Worm (Caenorhabditis elegans) whole organism, L4 larva: ENCODE results near the gene srbc-79.
A peak's percentile ranks its signal among the peaks of the same experiment; 100 is the strongest.

ENCODE experiments used
- F26F4.8 ChIP-seq: fragments of 200-800 bp; sonication (Bioruptor generic); conservative IDR thresholded peaks from 2 replicates; pipeline ENCODE4 v1.3.6; 2022; ENCODE audit warnings: missing genetic modification characterization, missing compliant biosample characterization
- F37D6.2 ChIP-seq: sonication (generic microtip); optimal IDR thresholded peaks from 2 replicates; lab custom pipeline; 2016; ENCODE audit warnings: mild to moderate bottlenecking, missing genetic modification characterization, missing compliant biosample characterization
- F44E2.7 ChIP-seq: fragments of 200-800 bp; sonication (Bioruptor generic); IDR thresholded peaks from 2 replicates; pipeline ENCODE4 v2.1.2; 2022; ENCODE audit warnings: missing genetic modification characterization, missing compliant biosample characterization
- F49E8.2 ChIP-seq: sonication (generic microtip); optimal IDR thresholded peaks from 2 replicates; lab custom pipeline; 2016; ENCODE audit warnings: missing compliant biosample characterization, mild to moderate bottlenecking, missing genetic modification characterization, borderline replicate concordance
- Y75B8A.6 ChIP-seq: fragments of 200-800 bp; sonication (Bioruptor generic); IDR thresholded peaks from 2 replicates; pipeline ENCODE4 v1.3.6; 2022; ENCODE audit warnings: missing genetic modification reagents, missing genetic modification characterization, missing compliant biosample characterization
- aly-2 ChIP-seq: sonication (generic microtip); optimal IDR thresholded peaks from 2 replicates; lab custom pipeline; 2018; ENCODE audit warnings: missing biosample characterization, missing genetic modification characterization
- ceh-20 ChIP-seq: fragments of 200-800 bp; sonication (Bioruptor generic); IDR thresholded peaks from 2 replicates; pipeline ENCODE4 v1.3.6; 2022; ENCODE audit warnings: missing genetic modification reagents, missing genetic modification characterization, missing compliant biosample characterization
- ceh-82 ChIP-seq: sonication (generic microtip); optimal IDR thresholded peaks from 2 replicates; lab custom pipeline; 2017; ENCODE audit warnings: missing biosample characterization, missing genetic modification characterization
- ces-1 ChIP-seq: fragments of 150-350 bp; sonication (generic microtip); optimal IDR thresholded peaks from 4 replicates; lab custom pipeline; 2014; ENCODE audit warnings: missing biosample characterization, missing genetic modification reagents, missing genetic modification characterization
- daf-12 ChIP-seq: fragments of 150-350 bp; optimal IDR thresholded peaks from 2 replicates; lab custom pipeline; 2014; ENCODE audit warnings: missing biosample characterization, missing genetic modification reagents, missing genetic modification characterization
- daf-16 ChIP-seq, 3 experiments: sonication (generic microtip); optimal IDR thresholded peaks; 2 replicates each; lab custom pipeline; 2016 to 2017; ENCODE audit warnings: missing genetic modification characterization in 3 of 3, missing genetic modification reagents in 3 of 3, mild to moderate bottlenecking in 2 of 3, missing compliant biosample characterization in 2 of 3, missing biosample characterization in 1 of 3, moderate library complexity in 1 of 3
- daf-19 ChIP-seq: fragments of 200-800 bp; sonication (Bioruptor generic); conservative IDR thresholded peaks from 2 replicates; pipeline ENCODE4 v1.3.6; 2022; ENCODE audit warnings: missing genetic modification characterization, missing compliant biosample characterization
- dmd-6 ChIP-seq: fragments of 200-800 bp; sonication (Bioruptor generic); IDR thresholded peaks from 2 replicates; pipeline ENCODE4 v1.3.6; 2022; ENCODE audit warnings: missing genetic modification reagents, missing genetic modification characterization, missing compliant biosample characterization
- duxl-1 ChIP-seq: sonication (generic microtip); optimal IDR thresholded peaks from 2 replicates; lab custom pipeline; 2016; ENCODE audit warnings: mild to moderate bottlenecking, missing genetic modification characterization, moderate library complexity, missing compliant biosample characterization; ENCODE audit not compliant: poor library complexity
- egl-43 ChIP-seq: fragments of 200-800 bp; sonication (Bioruptor generic); IDR thresholded peaks from 2 replicates; pipeline ENCODE4 v1.3.6; 2022; ENCODE audit warnings: missing genetic modification reagents, missing genetic modification characterization, missing compliant biosample characterization
- fkh-10 ChIP-seq: fragments of 150-350 bp; optimal IDR thresholded peaks from 2 replicates; lab custom pipeline; 2014; ENCODE audit warnings: missing biosample characterization, missing genetic modification reagents, missing genetic modification characterization
- lin-29 ChIP-seq: fragments of 200-800 bp; sonication (Bioruptor generic); IDR thresholded peaks from 2 replicates; pipeline ENCODE4 v1.3.6; 2022; ENCODE audit warnings: missing genetic modification reagents, missing genetic modification characterization, missing compliant biosample characterization
- lsy-2 ChIP-seq, 2 experiments: fragments of 150-350 bp in 1 of 2; sonication (generic microtip) in 1 of 2; optimal IDR thresholded peaks; 2 replicates each; lab custom pipeline; 2014 to 2017; ENCODE audit warnings: missing biosample characterization in 2 of 2, missing genetic modification characterization in 2 of 2
- mep-1 ChIP-seq: fragments of 150-350 bp; sonication (generic microtip); optimal IDR thresholded peaks from 3 replicates; lab custom pipeline; 2014; ENCODE audit warnings: missing biosample characterization, missing genetic modification characterization
- mes-2 ChIP-seq: sonication (generic microtip); optimal IDR thresholded peaks from 2 replicates; lab custom pipeline; 2016; ENCODE audit warnings: missing genotype, mild to moderate bottlenecking, missing genetic modification characterization, missing compliant biosample characterization; ENCODE audit not compliant: poor library complexity, severe bottlenecking
- nhr-28 ChIP-seq: fragments of 150-350 bp; optimal IDR thresholded peaks from 2 replicates; lab custom pipeline; 2014; ENCODE audit warnings: missing biosample characterization, missing genetic modification characterization
- nhr-6 ChIP-seq: fragments of 150-350 bp; optimal IDR thresholded peaks from 2 replicates; lab custom pipeline; 2014; ENCODE audit warnings: missing biosample characterization, missing genetic modification characterization
- php-3 ChIP-seq: fragments of 200-800 bp; sonication (Bioruptor generic); IDR thresholded peaks from 2 replicates; pipeline ENCODE4 v1.3.6; 2022; ENCODE audit warnings: missing genetic modification reagents, missing genetic modification characterization, missing compliant biosample characterization
- pqm-1 ChIP-seq: sonication (generic microtip); optimal IDR thresholded peaks from 2 replicates; lab custom pipeline; 2017; ENCODE audit warnings: missing biosample characterization, missing genetic modification characterization
- saeg-2 ChIP-seq: fragments of 200-800 bp; sonication (Bioruptor generic); IDR thresholded peaks from 2 replicates; pipeline ENCODE4 v1.3.6; 2022; ENCODE audit warnings: missing genetic modification reagents, missing genetic modification characterization, missing compliant biosample characterization
- skn-1 ChIP-seq: fragments of 150-350 bp; optimal IDR thresholded peaks from 2 replicates; lab custom pipeline; 2014; ENCODE audit warnings: missing biosample characterization, missing genetic modification characterization
- unc-130 ChIP-seq: sonication (generic microtip); optimal IDR thresholded peaks from 2 replicates; lab custom pipeline; 2016; ENCODE audit warnings: missing genetic modification reagents, missing genetic modification characterization, missing compliant biosample characterization
- zfp-2 ChIP-seq: sonication (generic microtip); optimal IDR thresholded peaks from 2 replicates; lab custom pipeline; 2016; ENCODE audit warnings: mild to moderate bottlenecking, missing genetic modification characterization, missing compliant biosample characterization
- zip-11 ChIP-seq: fragments of 200-800 bp; sonication (Bioruptor generic); IDR thresholded peaks from 2 replicates; pipeline ENCODE4 v1.3.6; 2022; ENCODE audit warnings: missing genetic modification characterization, missing compliant biosample characterization
- zip-2 ChIP-seq: fragments of 150-350 bp; optimal IDR thresholded peaks from 2 replicates; lab custom pipeline; 2014; ENCODE audit warnings: missing biosample characterization, missing genetic modification characterization
- ztf-11 ChIP-seq: fragments of 150-350 bp; optimal IDR thresholded peaks from 2 replicates; lab custom pipeline; 2014; ENCODE audit warnings: missing biosample characterization, missing genetic modification characterization
- ztf-7 ChIP-seq: fragments of 150-350 bp; optimal IDR thresholded peaks from 2 replicates; lab custom pipeline; 2014; ENCODE audit warnings: missing biosample characterization, missing genetic modification characterization

srbc-79 gene

DNA sequence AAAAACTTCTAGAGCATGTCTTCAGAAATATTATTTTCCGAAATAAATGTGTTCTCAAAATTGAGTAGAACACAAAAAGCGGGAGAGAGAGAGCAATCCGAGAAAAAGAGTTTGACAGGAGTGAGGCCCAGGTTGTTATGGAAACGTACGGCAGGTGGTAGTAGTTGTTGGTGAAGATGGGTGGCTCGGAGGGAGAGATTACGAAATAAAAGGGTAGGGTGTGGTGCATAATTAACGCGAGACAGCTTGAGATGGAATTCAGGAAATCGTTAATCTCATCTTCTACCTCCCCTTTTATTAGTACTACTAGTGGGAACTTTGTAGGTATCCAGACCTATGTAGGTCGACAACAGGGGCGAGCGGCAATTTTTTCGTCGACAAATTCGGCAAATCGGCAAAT is 41.8 kb upstream of the srbc-79 start, which contains the start of gene famh-161 (continued):
- TF ChIP-seq daf-19 (GFP tag; lab: Robert Waterston, UW) = no peak
- no peak for TF ChIP-seq mep-1 (tag; lab: Kevin White, UChicago)

DNA sequence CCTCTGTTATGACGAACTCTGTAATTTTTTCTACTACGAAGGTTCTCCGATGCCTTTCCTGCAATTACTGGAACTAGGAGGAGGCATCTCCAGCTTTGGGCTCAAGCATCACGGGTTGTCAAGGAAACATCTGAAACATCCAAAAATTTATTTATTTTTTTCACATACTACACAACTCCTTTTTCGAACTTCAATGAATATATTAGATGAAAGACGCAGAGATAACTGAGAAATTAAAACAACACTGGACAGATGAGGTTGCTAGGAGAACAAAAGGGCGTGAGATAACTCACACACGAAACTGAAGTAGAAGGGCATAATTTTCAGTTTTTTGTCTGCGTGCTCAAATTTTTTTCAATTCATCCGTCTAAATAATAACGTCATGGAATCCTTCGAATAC is 35.2 kb upstream of the srbc-79 start, which contains the start of gene Y38H6C.13:
Gene Y38H6C.13, plus strand, starts transcription at position 301 of the 400 bp plus-strand sequence.
- TF ChIP-seq zip-11 = no peak
- TF ChIP-seq ceh-20 = no peak
- TF ChIP-seq lin-29 = no peak
- no peak for TF ChIP-seq unc-130 (GFP tag; lab: Kevin White, UChicago)
- TF ChIP-seq duxl-1 (tag; lab: Kevin White, UChicago) = no peak
- no peak for TF ChIP-seq skn-1 (tag; lab: Kevin White, UChicago)
- TF ChIP-seq F37D6.2 = no peak
- TF ChIP-seq zfp-2 (tag; lab: Kevin White, UChicago) = no peak
- no peak for TF ChIP-seq aly-2
- TF ChIP-seq daf-12 (tag; lab: Kevin White, UChicago) = no peak
- no peak for TF ChIP-seq ces-1
- TF ChIP-seq ztf-7 = no peak
- no peak for TF ChIP-seq lsy-2 (tag; optimal IDR thresholded peaks at IDR 0.05; lab: Kevin White, UChicago)
- no peak for TF ChIP-seq F49E8.2 (tag; lab: Kevin White, UChicago)
- no peak for TF ChIP-seq Y75B8A.6
- no peak for TF ChIP-seq saeg-2 (GFP tag; lab: Robert Waterston, UW)
- TF ChIP-seq daf-16 (GFP tag; optimal IDR thresholded peaks at IDR 0.05; lab: Kevin White, UChicago) = no peak
- no peak for TF ChIP-seq daf-16 (tag; optimal IDR thresholded peaks at IDR 0.05; lab: Kevin White, UChicago)
- no peak for TF ChIP-seq mes-2 (tag; lab: Kevin White, UChicago)
- TF ChIP-seq, all 104 proteins: peak for 0

DNA sequence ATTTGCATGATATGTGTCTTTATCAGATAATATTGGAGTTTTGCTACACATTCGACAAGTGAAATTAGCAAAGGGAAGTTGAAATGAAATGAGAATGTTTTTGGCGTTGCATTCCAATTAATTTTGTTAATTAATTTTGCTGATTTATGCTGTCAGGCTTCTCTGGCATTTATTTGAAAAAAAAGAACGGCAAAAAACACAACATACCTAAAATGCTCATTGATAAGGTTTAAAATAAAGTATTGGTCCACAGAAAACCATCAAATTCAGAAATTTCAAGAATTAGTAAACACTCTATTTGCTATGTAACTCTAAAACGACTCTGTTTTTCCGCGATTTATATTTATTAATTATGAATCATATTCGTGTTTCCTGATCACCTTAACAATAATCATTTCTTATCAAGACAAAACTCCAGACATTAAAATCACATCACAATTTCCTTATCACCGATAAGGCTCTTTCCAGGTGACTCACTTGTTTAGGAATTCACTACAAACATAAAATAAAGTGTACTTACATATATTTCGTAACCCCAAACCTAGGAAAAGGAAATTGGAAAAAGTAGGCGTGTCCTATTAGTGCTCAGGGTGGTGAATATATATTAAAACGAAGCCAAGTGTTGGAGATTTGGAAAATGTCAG is 33.7 kb upstream of the srbc-79 start, which contains the start of the genes srh-166 and Y38H6C.24:
Gene srh-166, minus strand, starts transcription at position 51 of the 644 bp plus-strand sequence.
Gene Y38H6C.24, plus strand, starts transcription at position 620 of the 644 bp plus-strand sequence.
- peak; percentile 84 for TF ChIP-seq nhr-28 (tag; lab: Kevin White, UChicago)
- peak; percentile 15 for TF ChIP-seq nhr-6 (tag; lab: Kevin White, UChicago)
- TF ChIP-seq F26F4.8 = no peak
- peak; percentile 68 for TF ChIP-seq php-3
- TF ChIP-seq egl-43 (GFP tag; lab: Robert Waterston, UW) = no peak
- peak; percentile 44; the same call in 1 of the 2 replicates for TF ChIP-seq dmd-6
- no peak for TF ChIP-seq daf-16 (GFP tag; optimal IDR thresholded peaks at IDR 0.05; lab: Kevin White, UChicago)
- TF ChIP-seq daf-16 (tag; optimal IDR thresholded peaks at IDR 0.05; lab: Kevin White, UChicago) = peak; percentile 60
- no peak for TF ChIP-seq ceh-82 (tag; lab: Kevin White, UChicago)
- peak; percentile 81 for TF ChIP-seq pqm-1 (tag; lab: Kevin White, UChicago)

DNA sequence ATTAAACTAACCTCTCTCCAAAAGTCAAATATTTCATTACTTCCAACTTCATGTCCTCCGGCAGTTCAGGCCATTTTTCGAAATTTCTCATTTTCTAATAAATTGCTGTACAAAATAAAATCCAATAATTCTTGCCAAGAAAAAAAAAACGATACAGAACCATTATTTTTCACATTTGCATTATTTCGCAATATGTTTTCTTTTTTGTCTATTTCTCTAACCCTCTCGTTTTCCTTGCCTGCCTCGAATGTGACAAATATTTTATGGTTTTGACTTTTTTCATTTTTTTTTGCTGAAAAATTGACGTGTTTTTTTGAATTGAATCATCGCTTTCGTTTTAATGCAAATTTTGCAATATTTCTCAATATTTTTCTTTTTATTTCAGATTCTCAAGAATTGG is 29.9 kb upstream of the srbc-79 start, which contains the start of the genes Y38H6C.9 and fbxa-150:
Gene Y38H6C.9, minus strand, starts transcription at position 52 of the 400 bp plus-strand sequence.
Gene fbxa-150, plus strand, starts transcription at position 380 of the 400 bp plus-strand sequence.
- TF ChIP-seq zip-2 (tag; lab: Kevin White, UChicago) (no peak), daf-16 (GFP tag; optimal IDR thresholded peaks at IDR 0.05; lab: Kevin White, UChicago) (no peak), daf-16 (tag; optimal IDR thresholded peaks at IDR 0.05; lab: Kevin White, UChicago) (peak; percentile 34), fkh-10 (GFP tag; lab: Kevin White, UChicago) (peak; percentile 26)

DNA sequence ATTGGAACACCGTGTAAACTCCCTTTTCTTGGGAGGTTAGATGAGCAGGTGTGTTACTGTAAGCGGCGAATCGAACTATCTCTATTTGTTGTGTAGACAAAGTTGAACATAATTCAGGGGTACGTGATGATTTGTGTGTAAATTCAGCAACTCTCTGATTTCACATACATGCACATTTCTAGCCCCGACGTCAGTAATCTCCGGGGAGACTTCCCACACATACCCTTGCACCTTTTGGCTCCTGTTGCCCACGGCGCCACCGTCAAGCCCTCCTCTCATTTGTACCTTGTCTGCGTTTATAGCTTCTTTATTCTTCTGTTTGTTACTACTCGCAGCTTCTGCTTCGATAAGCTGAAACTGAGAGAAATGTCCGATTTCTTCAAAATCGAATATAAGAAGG is 26.6 kb upstream of the srbc-79 start, which contains the start of gene Y38H6C.25:
Gene Y38H6C.25, plus strand, starts transcription at position 301 of the 400 bp plus-strand sequence.
- TF ChIP-seq ztf-11 (tag; lab: Kevin White, UChicago) (no peak), F44E2.7 (GFP tag; lab: Robert Waterston, UW) (0 out of 2 replicates have a peak, but pooled peaks have one; percentile 32), daf-12 (tag; lab: Kevin White, UChicago) (no peak)
